Worm (Caenorhabditis elegans): ENCODE measurements around the gene C25E10.11.

DNA sequence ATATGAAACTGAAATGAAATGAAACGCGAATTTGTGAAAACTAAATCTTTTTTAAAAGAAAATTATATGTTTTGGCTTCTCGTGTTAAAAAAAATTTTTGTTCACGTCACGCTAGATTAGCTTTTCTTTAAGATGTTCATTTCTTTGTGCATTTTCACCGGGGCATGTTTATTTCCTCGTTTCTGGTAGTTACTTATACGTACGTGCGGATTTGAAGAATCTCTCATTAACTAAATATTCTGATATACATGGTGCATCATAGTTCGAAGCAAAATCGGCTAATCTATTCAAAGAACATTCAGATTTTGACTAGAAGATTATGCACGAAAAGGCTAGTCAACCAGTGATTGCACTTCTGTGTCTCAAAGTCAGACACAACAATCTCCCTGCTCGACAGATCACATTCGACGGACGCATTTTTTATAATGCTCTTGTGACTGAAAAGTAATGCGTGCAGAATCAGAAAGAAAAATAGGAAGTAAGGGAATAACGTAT, 10.9 kb downstream of the C25E10.11 start, which contains the start of gene C25E10.17:
- no peak for TF ChIP-seq ceh-13 (GFP tag; optimal IDR thresholded peaks at IDR 0.05)
- TF ChIP-seq sea-1 (GFP tag; conservative IDR thresholded peaks at IDR 0.05): no peak
- TF ChIP-seq hnd-1 (tag; optimal IDR thresholded peaks at IDR 0.05): no peak
- TF ChIP-seq ama-1 (optimal IDR thresholded peaks at IDR 0.05): no peak
- TF ChIP-seq flt-1 (GFP tag; IDR thresholded peaks at IDR 0.05): no peak
- no peak for TF ChIP-seq B0310.2 (tag; optimal IDR thresholded peaks at IDR 0.05)
- TF ChIP-seq hmg-4 (GFP tag; optimal IDR thresholded peaks at IDR 0.05): no peak
- TF ChIP-seq pes-1 (GFP tag; IDR thresholded peaks at IDR 0.05): no peak
- TF ChIP-seq tbx-11 (GFP tag; IDR thresholded peaks at IDR 0.05): no peak
